Fruit fly (Drosophila melanogaster) whole organism, embryonic: ENCODE measurements around the gene PhKgamma.

Experiments
- B-H1 ChIP-seq: fragments of 200-800 bp; sonication (Bioruptor generic); IDR thresholded peaks from 3 replicates; pipeline ENCODE4 v1.3.6; 2022; ENCODE audit warnings: missing biosample characterization, missing genetic modification characterization
- BEAF-32 ChIP-seq: fragments of 200-800 bp; sonication (Bioruptor generic); optimal IDR thresholded peaks from 3 replicates; lab custom pipeline; 2017; ENCODE audit warnings: missing biosample characterization, missing genetic modification characterization, mild to moderate bottlenecking, moderate library complexity, missing genetic modification reagents
- CG10147 ChIP-seq: fragments of 200-800 bp; sonication (Bioruptor generic); optimal IDR thresholded peaks from 2 replicates; lab custom pipeline; 2019; ENCODE audit warnings: missing biosample characterization, mild to moderate bottlenecking, missing genetic modification characterization, moderate library complexity
- CG1024 ChIP-seq: fragments of 200-800 bp; sonication (Bioruptor generic); IDR thresholded peaks from 2 replicates; pipeline ENCODE4 v1.3.6; 2022; ENCODE audit warnings: missing biosample characterization, missing genetic modification characterization
- CG10267 ChIP-seq: fragments of 200-800 bp; sonication (Bioruptor generic); optimal IDR thresholded peaks from 2 replicates; lab custom pipeline; 2018; ENCODE audit warnings: missing biosample characterization, mild to moderate bottlenecking, missing genetic modification characterization, moderate library complexity
- CG11456 ChIP-seq: fragments of 200-800 bp; sonication (Bioruptor generic); IDR thresholded peaks from 3 replicates; pipeline ENCODE4 v1.3.6; 2022; ENCODE audit warnings: missing biosample characterization, missing genetic modification characterization
- CG14050 ChIP-seq: fragments of 200-800 bp; sonication (Bioruptor generic); IDR thresholded peaks from 3 replicates; pipeline ENCODE4 v1.3.6; 2022; ENCODE audit warnings: missing biosample characterization, missing genetic modification characterization
- CG15696 ChIP-seq: fragments of 200-800 bp; sonication (Bioruptor generic); optimal IDR thresholded peaks from 2 replicates; lab custom pipeline; 2019; ENCODE audit warnings: missing biosample characterization, mild to moderate bottlenecking, missing genetic modification characterization, moderate library complexity
- CG30403 ChIP-seq: fragments of 200-800 bp; sonication (Bioruptor generic); optimal IDR thresholded peaks from 3 replicates; lab custom pipeline; 2016; ENCODE audit warnings: missing biosample characterization, missing genetic modification characterization
- CG32767 ChIP-seq: fragments of 200-800 bp; sonication (Bioruptor generic); IDR thresholded peaks from 2 replicates; pipeline ENCODE4 v1.3.6; 2022; ENCODE audit warnings: missing biosample characterization, missing genetic modification characterization
- CG34376 ChIP-seq: fragments of 200-800 bp; sonication (Bioruptor generic); optimal IDR thresholded peaks from 2 replicates; lab custom pipeline; 2018; ENCODE audit warnings: missing biosample characterization, mild to moderate bottlenecking, missing genetic modification characterization
- CG34422 ChIP-seq: fragments of 200-800 bp; sonication (Bioruptor generic); IDR thresholded peaks from 3 replicates; pipeline ENCODE4 v1.3.6; 2022; ENCODE audit warnings: missing biosample characterization, missing genetic modification characterization
- CG5180 ChIP-seq: fragments of 200-800 bp; sonication (Bioruptor generic); optimal IDR thresholded peaks from 3 replicates; lab custom pipeline; 2017; ENCODE audit warnings: missing biosample characterization, missing genetic modification characterization, mild to moderate bottlenecking, moderate library complexity, missing genetic modification reagents
- CG6813 ChIP-seq: fragments of 200-800 bp; sonication (Bioruptor generic); optimal IDR thresholded peaks from 2 replicates; lab custom pipeline; 2017; ENCODE audit warnings: missing biosample characterization, missing genetic modification characterization, mild to moderate bottlenecking, moderate library complexity, missing genetic modification reagents
- CG7839 ChIP-seq: fragments of 200-800 bp; sonication (Bioruptor generic); optimal IDR thresholded peaks from 3 replicates; lab custom pipeline; 2018; ENCODE audit warnings: missing biosample characterization, mild to moderate bottlenecking, missing genetic modification characterization, moderate library complexity
- CG9437 ChIP-seq: fragments of 200-800 bp; sonication (Bioruptor generic); optimal IDR thresholded peaks from 2 replicates; lab custom pipeline; 2018; ENCODE audit warnings: missing biosample characterization, mild to moderate bottlenecking, missing genetic modification characterization
- CG9797 ChIP-seq: fragments of 200-800 bp; sonication (Bioruptor generic); optimal IDR thresholded peaks from 3 replicates; lab custom pipeline; 2018; ENCODE audit warnings: missing biosample characterization, mild to moderate bottlenecking, missing genetic modification characterization
- CoRest ChIP-seq: fragments of 200-800 bp; sonication (Bioruptor generic); optimal IDR thresholded peaks from 3 replicates; lab custom pipeline; 2018; ENCODE audit warnings: missing biosample characterization, mild to moderate bottlenecking, missing genetic modification characterization, moderate library complexity
- Dll ChIP-seq: fragments of 200-800 bp; sonication (Bioruptor generic); IDR thresholded peaks from 4 replicates; pipeline ENCODE4 v1.3.6; 2022; ENCODE audit warnings: missing biosample characterization, missing genetic modification characterization; ENCODE audit not compliant: partially characterized antibody
- HLH3B ChIP-seq: fragments of 200-800 bp; sonication (Bioruptor generic); IDR thresholded peaks from 2 replicates; pipeline ENCODE4 v1.3.6; 2022; ENCODE audit warnings: missing biosample characterization, missing genetic modification characterization
- Hmr ChIP-seq: fragments of 200-800 bp; sonication (Bioruptor generic); optimal IDR thresholded peaks from 3 replicates; lab custom pipeline; 2017; ENCODE audit warnings: mild to moderate bottlenecking, missing biosample characterization, missing genetic modification reagents, missing genetic modification characterization
- Mrtf ChIP-seq: fragments of 200-800 bp; sonication (Bioruptor generic); IDR thresholded peaks from 3 replicates; pipeline ENCODE4 v1.3.6; 2022; ENCODE audit warnings: missing biosample characterization, missing genetic modification characterization
- NfI ChIP-seq: fragments of 200-800 bp; sonication (Bioruptor generic); optimal IDR thresholded peaks from 3 replicates; lab custom pipeline; 2018; ENCODE audit warnings: missing biosample characterization, mild to moderate bottlenecking, missing genetic modification characterization, moderate library complexity
- Oaz ChIP-seq: fragments of 200-800 bp; sonication (Bioruptor generic); IDR thresholded peaks from 2 replicates; pipeline ENCODE4 v1.3.6; 2022; ENCODE audit warnings: missing biosample characterization, missing genetic modification characterization
- Oli ChIP-seq: fragments of 200-800 bp; sonication (Bioruptor generic); optimal IDR thresholded peaks from 2 replicates; lab custom pipeline; 2018; ENCODE audit warnings: missing biosample characterization, mild to moderate bottlenecking, missing genetic modification characterization, moderate library complexity
- Side ChIP-seq: fragments of 200-800 bp; sonication (Bioruptor generic); optimal IDR thresholded peaks from 2 replicates; lab custom pipeline; 2016; ENCODE audit warnings: missing biosample characterization, missing genetic modification characterization
- Sin3A ChIP-seq: fragments of >200 bp; optimal IDR thresholded peaks from 2 replicates; lab custom pipeline; 2018
- Trl ChIP-seq, 3 experiments: fragments of >200 bp in 2 of 3; fragments of 200-800 bp in 1 of 3; sonication (Bioruptor generic) in 1 of 3; optimal IDR thresholded peaks; 2 replicates in 1 of 3; 3 replicates in 2 of 3; lab custom pipeline; 2016 to 2017; ENCODE audit warnings: missing biosample characterization in 1 of 3, missing genetic modification characterization in 1 of 3
- al ChIP-seq: fragments of 200-800 bp; sonication (Bioruptor generic); IDR thresholded peaks from 2 replicates; pipeline ENCODE4 v1.3.6; 2022; ENCODE audit warnings: missing biosample characterization, missing genetic modification characterization
- ato ChIP-seq: fragments of 200-800 bp; sonication (Bioruptor generic); IDR thresholded peaks from 2 replicates; pipeline ENCODE4 v1.3.6; 2022; ENCODE audit warnings: missing biosample characterization, missing genetic modification characterization; ENCODE audit not compliant: partially characterized antibody
- bcd ChIP-seq: fragments of 200-800 bp; sonication (Bioruptor generic); optimal IDR thresholded peaks from 2 replicates; lab custom pipeline; 2017; ENCODE audit warnings: missing biosample characterization, mild to moderate bottlenecking, missing genetic modification characterization
- cg ChIP-seq: fragments of 200-800 bp; sonication (Bioruptor generic); optimal IDR thresholded peaks from 3 replicates; lab custom pipeline; 2019; ENCODE audit warnings: missing biosample characterization, mild to moderate bottlenecking, missing genetic modification characterization, moderate library complexity
- ci ChIP-seq: fragments of 200-800 bp; sonication (Bioruptor generic); IDR thresholded peaks from 3 replicates; pipeline ENCODE4 v1.3.6; 2022; ENCODE audit warnings: missing biosample characterization, missing genetic modification characterization
- exex ChIP-seq: fragments of 200-800 bp; sonication (Bioruptor generic); optimal IDR thresholded peaks from 4 replicates; lab custom pipeline; 2018; ENCODE audit warnings: missing biosample characterization, mild to moderate bottlenecking, missing genetic modification characterization, moderate library complexity
- gem ChIP-seq: fragments of 200-800 bp; sonication (Bioruptor generic); optimal IDR thresholded peaks from 2 replicates; lab custom pipeline; 2019; ENCODE audit warnings: missing biosample characterization, mild to moderate bottlenecking, missing genetic modification characterization, moderate library complexity
- gro ChIP-seq: fragments of 200-800 bp; sonication (Bioruptor generic); optimal IDR thresholded peaks from 2 replicates; lab custom pipeline; 2016; ENCODE audit warnings: missing biosample characterization, missing genetic modification characterization
- gsb-n ChIP-seq: fragments of 200-800 bp; sonication (Bioruptor generic); optimal IDR thresholded peaks from 3 replicates; lab custom pipeline; 2018; ENCODE audit warnings: missing biosample characterization, mild to moderate bottlenecking, missing genetic modification characterization
- hb ChIP-seq: fragments of 200-800 bp; sonication (Bioruptor generic); IDR thresholded peaks from 3 replicates; pipeline ENCODE4 v1.3.6; 2022; ENCODE audit warnings: missing biosample characterization, missing genetic modification characterization; ENCODE audit not compliant: partially characterized antibody
- ken ChIP-seq: fragments of 200-800 bp; sonication (Bioruptor generic); IDR thresholded peaks from 3 replicates; pipeline ENCODE4 v1.3.6; 2022; ENCODE audit warnings: missing biosample characterization, missing genetic modification characterization
- lilli ChIP-seq: fragments of 200-800 bp; sonication (Bioruptor generic); optimal IDR thresholded peaks from 3 replicates; lab custom pipeline; 2016; ENCODE audit warnings: missing biosample characterization, missing genetic modification characterization
- nmo ChIP-seq: fragments of 200-800 bp; sonication (Bioruptor generic); optimal IDR thresholded peaks from 2 replicates; lab custom pipeline; 2018; ENCODE audit warnings: missing biosample characterization, mild to moderate bottlenecking, missing genetic modification characterization, moderate library complexity
- pb ChIP-seq: fragments of 200-800 bp; sonication (Bioruptor generic); optimal IDR thresholded peaks from 3 replicates; lab custom pipeline; 2016; ENCODE audit warnings: missing biosample characterization, missing genetic modification characterization
- pum ChIP-seq: fragments of 200-800 bp; sonication (Bioruptor generic); optimal IDR thresholded peaks from 2 replicates; lab custom pipeline; 2016; ENCODE audit warnings: missing biosample characterization, missing genetic modification characterization
- row ChIP-seq: fragments of 200-800 bp; sonication (Bioruptor generic); IDR thresholded peaks from 3 replicates; pipeline ENCODE4 v1.3.6; 2022; ENCODE audit warnings: missing biosample characterization, missing genetic modification characterization
- seq ChIP-seq: fragments of 200-800 bp; sonication (Bioruptor generic); IDR thresholded peaks from 2 replicates; pipeline ENCODE4 v1.3.6; 2022; ENCODE audit warnings: missing biosample characterization, missing genetic modification characterization
- sima ChIP-seq: fragments of 200-800 bp; sonication (Bioruptor generic); optimal IDR thresholded peaks from 2 replicates; lab custom pipeline; 2016; ENCODE audit warnings: missing biosample characterization, missing genetic modification characterization
- tgo ChIP-seq: fragments of 200-800 bp; sonication (Bioruptor generic); IDR thresholded peaks from 3 replicates; pipeline ENCODE4 v1.3.6; 2022; ENCODE audit warnings: missing biosample characterization, missing genetic modification characterization
- unpg ChIP-seq: fragments of 200-800 bp; sonication (Bioruptor generic); optimal IDR thresholded peaks from 3 replicates; lab custom pipeline; 2018; ENCODE audit warnings: missing biosample characterization, mild to moderate bottlenecking, missing genetic modification characterization, moderate library complexity
- wdn ChIP-seq: fragments of 200-800 bp; sonication (Bioruptor generic); IDR thresholded peaks from 2 replicates; pipeline ENCODE4 v1.3.6; 2022; ENCODE audit warnings: missing biosample characterization, missing genetic modification characterization
- zfh2 ChIP-seq: fragments of 200-800 bp; sonication (Bioruptor generic); optimal IDR thresholded peaks from 2 replicates; lab custom pipeline; 2016; ENCODE audit warnings: missing biosample characterization, missing genetic modification characterization

PhKgamma gene

DNA sequence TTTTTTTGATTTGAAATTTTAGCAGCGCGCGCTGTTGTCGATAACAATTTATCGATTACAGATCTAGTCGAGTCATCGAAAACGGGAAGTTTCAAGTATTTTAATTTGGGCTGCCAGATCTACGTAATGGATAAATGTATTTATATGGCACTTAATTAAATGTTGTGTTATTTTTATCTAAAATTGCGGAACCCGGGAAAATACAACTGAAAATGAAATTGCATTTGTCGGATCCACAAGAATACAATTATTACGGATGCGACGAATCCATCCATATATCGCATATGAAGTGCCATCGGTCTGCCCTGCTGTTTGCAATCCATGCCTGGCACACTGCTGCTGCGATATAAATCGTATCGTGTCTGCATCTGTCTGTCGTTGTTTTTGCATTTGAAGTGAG lies 25.2 kb downstream of the PhKgamma start, which contains the start of gene Tango10:
Gene Tango10 (plus strand): TSS at position 108 of the 400 bp plus-strand sequence.
- TF ChIP-seq CG6813 (GFP tag; lab: Kevin White, UChicago) (no peak), bcd (GFP tag; lab: Kevin White, UChicago) (peak; percentile 20), Hmr (GFP tag; lab: Kevin White, UChicago) (peak; percentile 57), CG10147 (peak; percentile 47), lilli (GFP tag; lab: Kevin White, UChicago) (peak; percentile 67), BEAF-32 (GFP tag; lab: Kevin White, UChicago) (peak; percentile 85), CG34376 (GFP tag; lab: Kevin White, UChicago) (peak; percentile 20), CG15696 (tag; lab: Kevin White, UChicago) (peak; percentile 70), row (GFP tag; lab: Robert Waterston, UW) (peak; percentile 78), Sin3A (lab: Kevin White, UChicago) (peak; percentile 64), Mrtf (GFP tag; lab: Robert Waterston, UW) (no peak), CG30403 (peak; percentile 65), Oli (no peak), CG10267 (tag; lab: Kevin White, UChicago) (peak; percentile 51), exex (peak; percentile 12), CG7839 (tag; lab: Kevin White, UChicago) (peak; percentile 20), cg (GFP tag; lab: Kevin White, UChicago) (peak; percentile 5), Trl (optimal IDR thresholded peaks at IDR 0.05; lab: Kevin White, UChicago) (no peak), Trl (GFP tag; optimal IDR thresholded peaks at IDR 0.05; lab: Kevin White, UChicago) (peak; percentile 45), sima (GFP tag; lab: Kevin White, UChicago) (no peak), wdn (GFP tag; lab: Robert Waterston, UW) (no peak), CoRest (tag; lab: Kevin White, UChicago) (peak; percentile 61), gsb-n (no peak), ken (GFP tag; lab: Robert Waterston, UW) (peak; percentile 66; the same call in 2 of the 3 replicates), CG11456 (GFP tag; lab: Robert Waterston, UW) (no peak), B-H1 (GFP tag; lab: Robert Waterston, UW) (no peak), NfI (GFP tag; lab: Kevin White, UChicago) (peak; percentile 45), HLH3B (peak; percentile 58), unpg (GFP tag; lab: Kevin White, UChicago) (peak; percentile 58), CG34422 (GFP tag; lab: Robert Waterston, UW) (peak; percentile 49; the same call in 1 of the 3 replicates), gro (GFP tag; lab: Kevin White, UChicago) (peak; percentile 71), CG9797 (GFP tag; lab: Kevin White, UChicago) (peak; percentile 38), ci (GFP tag; lab: Robert Waterston, UW) (peak; percentile 61; the same call in 2 of the 3 replicates), Side (GFP tag; lab: Kevin White, UChicago) (peak; percentile 64), hb (GFP tag; lab: Robert Waterston, UW) (peak; percentile 67; the same call in 1 of the 3 replicates), CG1024 (GFP tag; lab: Robert Waterston, UW) (no peak), CG5180 (GFP tag; lab: Kevin White, UChicago) (no peak), zfh2 (GFP tag; lab: Kevin White, UChicago) (peak; percentile 61), Dll (peak; percentile 86), ato (GFP tag; lab: Robert Waterston, UW) (peak; percentile 59; the same call in 1 of the 2 replicates), CG9437 (GFP tag; lab: Kevin White, UChicago) (peak; percentile 42), tgo (GFP tag; lab: Robert Waterston, UW) (peak; percentile 37; the same call in 2 of the 3 replicates), pum (GFP tag; lab: Kevin White, UChicago) (peak; percentile 55), gem (tag; lab: Kevin White, UChicago) (peak; percentile 76), nmo (peak; percentile 60), Oaz (0 out of 2 replicates have a peak, but pooled peaks have one; percentile 13), al (GFP tag; lab: Robert Waterston, UW) (peak; percentile 24; the same call in 1 of the 2 replicates), pb (GFP tag; lab: Kevin White, UChicago) (no peak), CG32767 (GFP tag; lab: Robert Waterston, UW) (peak; percentile 25; the same call in 1 of the 2 replicates), CG14050 (GFP tag; lab: Robert Waterston, UW) (0 out of 3 replicates have a peak, but pooled peaks have one; percentile 11), seq (GFP tag; lab: Robert Waterston, UW) (no peak)
